Worm (Caenorhabditis elegans) whole organism, late embryonic: ENCODE data around the gene elo-7.

Experiments used
- C08G9.2 ChIP-seq: sonication (generic microtip); optimal IDR thresholded peaks from 2 replicates; lab custom pipeline; 2016; ENCODE audit warnings: mild to moderate bottlenecking, missing genetic modification characterization, moderate library complexity, missing compliant biosample characterization
- K02D7.2 ChIP-seq: sonication (generic microtip); optimal IDR thresholded peaks from 2 replicates; lab custom pipeline; 2017; ENCODE audit warnings: mild to moderate bottlenecking, missing genetic modification characterization, missing compliant biosample characterization
- K09A11.1 ChIP-seq: sonication (generic microtip); optimal IDR thresholded peaks from 2 replicates; lab custom pipeline; 2017; ENCODE audit warnings: antibody characterized with exemption, mild to moderate bottlenecking, missing genetic modification characterization, missing compliant biosample characterization; ENCODE audit not compliant: insufficient read depth
- Y22D7AL.16 ChIP-seq: sonication (generic microtip); optimal IDR thresholded peaks from 2 replicates; lab custom pipeline; 2016; ENCODE audit warnings: missing genetic modification characterization, missing compliant biosample characterization
- ama-1 ChIP-seq: fragments of 150-350 bp; optimal IDR thresholded peaks from 2 replicates; lab custom pipeline; 2014
- ceh-14 ChIP-seq: sonication (generic microtip); optimal IDR thresholded peaks from 2 replicates; lab custom pipeline; 2016; ENCODE audit warnings: missing genotype, missing genetic modification characterization, missing compliant biosample characterization
- ceh-2 ChIP-seq: sonication (generic microtip); optimal IDR thresholded peaks from 2 replicates; lab custom pipeline; 2016; ENCODE audit warnings: missing genotype, missing genetic modification characterization, missing compliant biosample characterization
- ceh-45 ChIP-seq: fragments of 200-800 bp; sonication (Bioruptor generic); IDR thresholded peaks from 2 replicates; pipeline ENCODE4 v1.3.6; 2022; ENCODE audit warnings: missing genetic modification reagents, missing genetic modification characterization, missing compliant biosample characterization
- ceh-6 ChIP-seq: fragments of 200-800 bp; sonication (Bioruptor generic); optimal IDR thresholded peaks from 2 replicates; lab custom pipeline; 2018; ENCODE audit warnings: mild to moderate bottlenecking, missing genetic modification characterization, missing compliant biosample characterization
- che-1 ChIP-seq: sonication (generic microtip); optimal IDR thresholded peaks from 2 replicates; lab custom pipeline; 2016; ENCODE audit warnings: mild to moderate bottlenecking, missing genetic modification characterization, missing compliant biosample characterization
- dmd-4 ChIP-seq: sonication (generic microtip); optimal IDR thresholded peaks from 2 replicates; lab custom pipeline; 2016; ENCODE audit warnings: borderline replicate concordance, missing genetic modification characterization, missing compliant biosample characterization
- dve-1 ChIP-seq: sonication (generic microtip); optimal IDR thresholded peaks from 2 replicates; lab custom pipeline; 2017; ENCODE audit warnings: antibody characterized with exemption, mild to moderate bottlenecking, missing genetic modification characterization, missing compliant biosample characterization
- elt-4 ChIP-seq: sonication (generic microtip); optimal IDR thresholded peaks from 2 replicates; lab custom pipeline; 2016; ENCODE audit warnings: missing genetic modification characterization, missing compliant biosample characterization
- ets-4 ChIP-seq: sonication (generic microtip); optimal IDR thresholded peaks from 2 replicates; lab custom pipeline; 2016; ENCODE audit warnings: missing genetic modification characterization, missing compliant biosample characterization
- eyg-1 ChIP-seq: sonication (generic microtip); optimal IDR thresholded peaks from 2 replicates; lab custom pipeline; 2016; ENCODE audit warnings: missing genotype, missing genetic modification characterization, missing compliant biosample characterization
- fax-1 ChIP-seq: sonication (generic microtip); optimal IDR thresholded peaks from 2 replicates; lab custom pipeline; 2016; ENCODE audit warnings: missing genotype, missing genetic modification characterization, missing compliant biosample characterization
- fkh-10 ChIP-seq: fragments of 150-350 bp; optimal IDR thresholded peaks from 2 replicates; lab custom pipeline; 2014; ENCODE audit warnings: missing biosample characterization, missing genetic modification reagents, missing genetic modification characterization
- fkh-6 ChIP-seq: sonication (generic microtip); optimal IDR thresholded peaks from 2 replicates; lab custom pipeline; 2016; ENCODE audit warnings: missing genetic modification characterization, missing compliant biosample characterization
- hlh-30 ChIP-seq: sonication (generic microtip); optimal IDR thresholded peaks from 2 replicates; lab custom pipeline; 2017; ENCODE audit warnings: antibody characterized with exemption, missing genetic modification characterization, missing compliant biosample characterization; ENCODE audit not compliant: insufficient read depth
- hlh-8 ChIP-seq: sonication (generic microtip); optimal IDR thresholded peaks from 2 replicates; lab custom pipeline; 2016; ENCODE audit warnings: missing genotype, missing genetic modification characterization, missing compliant biosample characterization
- lin-11 ChIP-seq: fragments of 200-800 bp; sonication (Bioruptor generic); optimal IDR thresholded peaks from 2 replicates; lab custom pipeline; 2018; ENCODE audit warnings: mild to moderate bottlenecking, missing genetic modification characterization, missing compliant biosample characterization
- mec-3 ChIP-seq: sonication (generic microtip); optimal IDR thresholded peaks from 2 replicates; lab custom pipeline; 2016; ENCODE audit warnings: borderline replicate concordance, missing genetic modification characterization, missing compliant biosample characterization
- nfya-1 ChIP-seq: sonication (generic microtip); optimal IDR thresholded peaks from 2 replicates; lab custom pipeline; 2017; ENCODE audit warnings: missing genetic modification characterization, mild to moderate bottlenecking, missing compliant biosample characterization, antibody characterized with exemption, moderate library complexity
- nhr-232 ChIP-seq: sonication (generic microtip); optimal IDR thresholded peaks from 2 replicates; lab custom pipeline; 2016; ENCODE audit warnings: missing genetic modification characterization, missing compliant biosample characterization
- odd-2 ChIP-seq: sonication (generic microtip); optimal IDR thresholded peaks from 2 replicates; lab custom pipeline; 2017; ENCODE audit warnings: antibody characterized with exemption, mild to moderate bottlenecking, missing genetic modification characterization, missing compliant biosample characterization
- pat-9 ChIP-seq: fragments of 200-800 bp; sonication (Bioruptor generic); optimal IDR thresholded peaks from 2 replicates; lab custom pipeline; 2018; ENCODE audit warnings: mild to moderate bottlenecking, missing genetic modification characterization, moderate library complexity, missing compliant biosample characterization
- pax-1 ChIP-seq: fragments of 150-350 bp; optimal IDR thresholded peaks from 2 replicates; lab custom pipeline; 2014; ENCODE audit warnings: missing biosample characterization, missing genetic modification characterization
- pha-2 ChIP-seq: sonication (generic microtip); optimal IDR thresholded peaks from 2 replicates; lab custom pipeline; 2017; ENCODE audit warnings: mild to moderate bottlenecking, missing genetic modification characterization, missing compliant biosample characterization
- pha-4 ChIP-seq: fragments of 150-350 bp; optimal IDR thresholded peaks from 2 replicates; lab custom pipeline; 2018; ENCODE audit warnings: missing biosample characterization, missing genetic modification reagents, missing genetic modification characterization
- pqm-1 ChIP-seq: sonication (generic microtip); optimal IDR thresholded peaks from 2 replicates; lab custom pipeline; 2016; ENCODE audit warnings: missing genetic modification characterization, missing compliant biosample characterization
- pros-1 ChIP-seq: fragments of 150-350 bp; optimal IDR thresholded peaks from 2 replicates; lab custom pipeline; 2014; ENCODE audit warnings: missing biosample characterization, missing genetic modification reagents, missing genetic modification characterization
- ref-2 ChIP-seq: sonication (generic microtip); optimal IDR thresholded peaks from 2 replicates; lab custom pipeline; 2016; ENCODE audit warnings: missing genetic modification characterization, missing compliant biosample characterization
- rnt-1 ChIP-seq: sonication (generic microtip); optimal IDR thresholded peaks from 2 replicates; lab custom pipeline; 2016; ENCODE audit warnings: missing genetic modification characterization, missing compliant biosample characterization
- tbx-7 ChIP-seq: sonication (generic microtip); optimal IDR thresholded peaks from 2 replicates; lab custom pipeline; 2016; ENCODE audit warnings: missing genotype, missing genetic modification characterization, missing compliant biosample characterization
- unc-42 ChIP-seq: sonication (generic microtip); optimal IDR thresholded peaks from 2 replicates; lab custom pipeline; 2016; ENCODE audit warnings: missing genotype, missing genetic modification characterization, missing compliant biosample characterization
- unc-86 ChIP-seq: sonication (generic microtip); optimal IDR thresholded peaks from 2 replicates; lab custom pipeline; 2016; ENCODE audit warnings: missing genetic modification characterization, missing compliant biosample characterization
- zip-5 ChIP-seq: sonication (generic microtip); optimal IDR thresholded peaks from 2 replicates; lab custom pipeline; 2016; ENCODE audit warnings: missing genetic modification characterization, missing compliant biosample characterization
- ztf-16 ChIP-seq: sonication (generic microtip); optimal IDR thresholded peaks from 2 replicates; lab custom pipeline; 2017; ENCODE audit warnings: missing genetic modification characterization, missing compliant biosample characterization

The elo-7 gene

DNA sequence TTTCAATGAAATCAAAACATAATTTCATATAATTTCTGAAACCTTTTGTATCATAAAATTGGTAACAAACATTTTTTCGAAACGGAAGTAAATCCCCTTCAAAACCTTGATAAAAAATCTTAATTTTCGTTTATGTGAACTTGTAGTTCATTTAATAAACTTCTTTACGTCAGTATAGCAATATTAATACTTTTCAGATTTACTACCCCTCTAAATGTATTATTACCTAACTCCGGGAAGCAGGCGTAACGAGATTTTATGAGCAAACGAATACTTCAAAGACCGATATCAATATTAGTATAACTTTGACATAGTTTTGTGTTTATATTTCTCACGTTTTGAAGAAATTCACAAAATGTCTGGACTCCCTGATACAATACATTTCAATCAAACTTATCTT lies 41.4 kb upstream of the elo-7 start, which contains the start of gene sru-1:
Gene sru-1, plus strand, starts transcription at position 301 of the 400 bp plus-strand sequence.
- no peak for TF ChIP-seq fax-1 (tag; lab: Kevin White, UChicago)
- TF ChIP-seq ceh-6 (GFP tag; lab: Kevin White, UChicago): no peak
- TF ChIP-seq ceh-45 (GFP tag; lab: Robert Waterston, UW): no peak
- no peak for TF ChIP-seq rnt-1 (tag; lab: Kevin White, UChicago)
- no peak for TF ChIP-seq pax-1 (tag; lab: Kevin White, UChicago)
- TF ChIP-seq hlh-30 (tag; lab: Kevin White, UChicago): no peak
- TF ChIP-seq pha-2: no peak
- TF ChIP-seq eyg-1 (tag; lab: Kevin White, UChicago): no peak
- TF ChIP-seq pros-1: no peak
- TF ChIP-seq K02D7.2: no peak

DNA sequence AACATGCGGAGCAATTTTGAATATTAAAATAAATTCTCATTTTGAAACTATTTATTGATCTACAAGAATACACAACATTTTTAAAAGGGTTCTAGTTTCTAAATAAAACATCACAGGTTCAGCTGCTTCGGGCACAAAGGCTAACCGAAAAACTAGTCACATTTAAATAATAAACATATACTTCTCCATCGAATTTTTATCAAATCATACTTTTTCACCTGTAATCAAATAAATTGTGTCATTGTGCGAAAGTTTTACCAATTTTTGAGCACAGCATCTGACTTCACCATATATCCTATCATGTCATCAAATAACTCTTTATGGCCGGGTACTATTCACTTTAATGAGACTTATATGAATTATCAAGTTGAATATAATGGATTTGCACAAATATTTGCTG lies 39.4 kb upstream of the elo-7 start, which contains the start of gene sru-6:
Gene sru-6, plus strand, starts transcription at position 301 of the 400 bp plus-strand sequence.
- no peak for TF ChIP-seq pha-4 (tag; lab: Kevin White, UChicago)
- TF ChIP-seq dmd-4: no peak
- no peak for TF ChIP-seq Y22D7AL.16
- TF ChIP-seq, all 69 proteins: peak for 0

DNA sequence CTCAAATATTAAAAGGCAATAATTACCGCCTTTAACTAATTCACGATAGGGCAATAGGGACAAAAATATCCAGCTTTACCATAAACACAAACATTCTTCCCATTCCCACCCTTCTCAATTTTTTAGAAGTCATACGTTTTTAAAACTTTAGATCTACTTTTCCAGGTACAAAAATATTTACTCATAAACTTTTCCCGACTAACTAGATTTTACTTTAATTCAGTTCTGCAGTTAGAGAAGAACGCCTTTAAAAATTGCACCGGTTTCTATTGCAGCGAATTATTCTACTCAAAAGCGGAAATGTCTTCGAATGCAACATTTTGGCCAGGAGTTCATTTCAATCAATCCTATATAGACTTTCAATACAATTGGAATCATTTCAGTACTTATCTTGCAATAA lies 33.4 kb upstream of the elo-7 start, which contains the start of gene sru-3:
Gene sru-3, plus strand, starts transcription at position 301 of the 400 bp plus-strand sequence.
- no peak for TF ChIP-seq ama-1 (lab: Kevin White, UChicago)
- TF ChIP-seq fax-1 (tag; lab: Kevin White, UChicago): no peak
- no peak for TF ChIP-seq pqm-1 (tag; lab: Kevin White, UChicago)
- TF ChIP-seq mec-3 (tag; lab: Kevin White, UChicago): no peak
- no peak for TF ChIP-seq che-1
- no peak for TF ChIP-seq hlh-8
- no peak for TF ChIP-seq ceh-14
- no peak for TF ChIP-seq ceh-2
- no peak for TF ChIP-seq elt-4 (tag; lab: Kevin White, UChicago)
- TF ChIP-seq ets-4 (tag; lab: Kevin White, UChicago): no peak
- no peak for TF ChIP-seq pat-9
- no peak for TF ChIP-seq nfya-1
- no peak for TF ChIP-seq odd-2 (tag; lab: Kevin White, UChicago)
- TF ChIP-seq pax-1 (tag; lab: Kevin White, UChicago): no peak
- TF ChIP-seq lin-11 (tag; lab: Kevin White, UChicago): no peak
- TF ChIP-seq unc-42 (tag; lab: Kevin White, UChicago): no peak
- TF ChIP-seq dve-1: no peak
- no peak for TF ChIP-seq tbx-7 (tag; lab: Kevin White, UChicago)
- no peak for TF ChIP-seq hlh-30 (tag; lab: Kevin White, UChicago)
- no peak for TF ChIP-seq Y22D7AL.16

DNA sequence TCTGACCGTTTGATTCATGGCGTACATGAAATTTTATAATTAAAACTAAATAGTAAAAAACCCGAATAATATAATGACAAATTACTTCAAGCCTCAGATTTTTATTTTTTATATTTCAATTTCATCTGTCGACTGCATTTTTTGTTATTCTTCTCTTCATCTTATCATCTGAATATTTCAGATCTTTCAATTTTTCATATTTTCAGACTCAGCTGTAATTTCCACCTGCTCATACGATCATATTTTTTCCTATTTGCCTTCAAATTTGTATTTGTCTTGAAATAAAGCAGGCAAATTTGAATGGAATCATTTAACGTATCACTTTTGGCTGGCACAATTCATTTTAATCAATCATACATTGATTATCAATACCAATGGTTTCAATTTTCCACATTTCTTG lies 31.7 kb upstream of the elo-7 start, which contains the start of gene sru-4:
Gene sru-4, plus strand, starts transcription at position 301 of the 400 bp plus-strand sequence.
- TF ChIP-seq ref-2 (tag; lab: Kevin White, UChicago) (no peak), unc-42 (tag; lab: Kevin White, UChicago) (no peak), unc-86 (tag; lab: Kevin White, UChicago) (no peak), nhr-232 (tag; lab: Kevin White, UChicago) (no peak), C08G9.2 (tag; lab: Kevin White, UChicago) (no peak), ztf-16 (tag; lab: Kevin White, UChicago) (no peak), pat-9 (no peak), fkh-10 (no peak), K09A11.1 (tag; lab: Kevin White, UChicago) (no peak), pha-2 (no peak), hlh-8 (no peak), zip-5 (no peak), fkh-6 (tag; lab: Kevin White, UChicago) (no peak)
